Worm (Caenorhabditis elegans): Measurements from ENCODE around the gene gakh-1.
A peak's percentile ranks its signal among the peaks of the same experiment; 100 is the strongest.

gakh-1 gene

ce11 chrX:5819702-5820470 lies 37.6 kb downstream of the gakh-1 start (continued):
- no peak for TF ChIP-seq fkh-8 (tag; optimal IDR thresholded peaks at IDR 0.05)
- no peak for TF ChIP-seq vab-15 (tag; optimal IDR thresholded peaks at IDR 0.05)
- no peak for TF ChIP-seq fkh-4 (tag; optimal IDR thresholded peaks at IDR 0.05; ENCODE audit: borderline replicate concordance)
- peak; percentile 24 for TF ChIP-seq nhr-47 (tag; optimal IDR thresholded peaks at IDR 0.05)
- no peak for TF ChIP-seq unc-86 (tag; optimal IDR thresholded peaks at IDR 0.05)
- TF ChIP-seq unc-62 (GFP tag; optimal IDR thresholded peaks at IDR 0.05), result no peak

- no peak for TF ChIP-seq mef-2 (tag; optimal IDR thresholded peaks at IDR 0.05)
- no peak for TF ChIP-seq jun-1 (tag; optimal IDR thresholded peaks at IDR 0.05)
- TF ChIP-seq lin-39 (tag; optimal IDR thresholded peaks at IDR 0.05), result no peak
- TF ChIP-seq tbx-2 (tag; optimal IDR thresholded peaks at IDR 0.05), result no peak
- no peak for TF ChIP-seq rnt-1 (tag; optimal IDR thresholded peaks at IDR 0.05)
- no peak for TF ChIP-seq unc-30 (tag; optimal IDR thresholded peaks at IDR 0.05)
- TF ChIP-seq sup-37 (GFP tag; optimal IDR thresholded peaks at IDR 0.05), result no peak
- no peak for TF ChIP-seq nhr-237 (tag; optimal IDR thresholded peaks at IDR 0.05)
- no peak for TF ChIP-seq pqm-1 (tag; optimal IDR thresholded peaks at IDR 0.05)
- peak; percentile 8 for TF ChIP-seq nhr-47 (tag; optimal IDR thresholded peaks at IDR 0.05)
- no peak for TF ChIP-seq pax-3 (tag; optimal IDR thresholded peaks at IDR 0.05)
- TF ChIP-seq nhr-20 (tag; optimal IDR thresholded peaks at IDR 0.05), result peak; percentile 53
- peak in 3 of 6 experiments; percentile 5 to 30 (median 12) for TF ChIP-seq elt-3 (tag; optimal IDR thresholded peaks at IDR 0.05)
- TF ChIP-seq efl-1 (optimal IDR thresholded peaks at IDR 0.05), result no peak
- TF ChIP-seq efl-1 (GFP tag; optimal IDR thresholded peaks at IDR 0.05 in 1 of 2), result no peak
- no peak for TF ChIP-seq mep-1 (tag; optimal IDR thresholded peaks at IDR 0.05)
- TF ChIP-seq pag-3 (tag; optimal IDR thresholded peaks at IDR 0.05; ENCODE audit: borderline replicate concordance, insufficient read depth), result no peak
- peak; percentile 26 for TF ChIP-seq unc-130 (tag; optimal IDR thresholded peaks at IDR 0.05)
- TF ChIP-seq vab-15 (tag; optimal IDR thresholded peaks at IDR 0.05), result no peak
- TF ChIP-seq snu-23 (GFP tag; optimal IDR thresholded peaks at IDR 0.05), result peak; percentile 26
- TF ChIP-seq nhr-90 (tag; optimal IDR thresholded peaks at IDR 0.05; ENCODE audit: poor library complexity), result peak; percentile 55
- TF ChIP-seq mdl-1 (tag; optimal IDR thresholded peaks at IDR 0.05), result no peak
- TF ChIP-seq ceh-88 (GFP tag; IDR thresholded peaks at IDR 0.05), result no peak
- TF ChIP-seq mab-9 (GFP tag; IDR thresholded peaks at IDR 0.05), result no peak
- no peak for TF ChIP-seq ztf-11 (tag; optimal IDR thresholded peaks at IDR 0.05)
- no peak for TF ChIP-seq nhr-12 (tag; optimal IDR thresholded peaks at IDR 0.05)
- no peak for TF ChIP-seq egl-27 (tag; optimal IDR thresholded peaks at IDR 0.05)
- no peak for TF ChIP-seq swsn-7 (tag; optimal IDR thresholded peaks at IDR 0.05)
- TF ChIP-seq unc-86 (tag; optimal IDR thresholded peaks at IDR 0.05), result no peak
- no peak for TF ChIP-seq sox-4 (tag; optimal IDR thresholded peaks at IDR 0.05)
- no peak for TF ChIP-seq fos-1 (tag; optimal IDR thresholded peaks at IDR 0.05)
- TF ChIP-seq hlh-4 (tag; optimal IDR thresholded peaks at IDR 0.05), result no peak
- TF ChIP-seq elt-2 (tag; optimal IDR thresholded peaks at IDR 0.05), result no peak
- TF ChIP-seq lin-15B (tag; optimal IDR thresholded peaks at IDR 0.05), result no peak
- TF ChIP-seq xbp-1 (tag; optimal IDR thresholded peaks at IDR 0.05), result peak; percentile 9
- TF ChIP-seq lin-35 (GFP tag; optimal IDR thresholded peaks at IDR 0.05), result peak in 1 of 2 experiments; percentile 20
- no peak for TF ChIP-seq alr-1 (tag; optimal IDR thresholded peaks at IDR 0.05; ENCODE audit: borderline replicate concordance)
- TF ChIP-seq lin-14 (GFP tag; optimal IDR thresholded peaks at IDR 0.05), result peak; percentile 88
- no peak for TF ChIP-seq C34B4.2 (tag; optimal IDR thresholded peaks at IDR 0.05)
- no peak for TF ChIP-seq fkh-8 (tag; optimal IDR thresholded peaks at IDR 0.05)
- TF ChIP-seq nhr-76 (tag; optimal IDR thresholded peaks at IDR 0.05), result no peak
- TF ChIP-seq nhr-84 (tag; optimal IDR thresholded peaks at IDR 0.05), result no peak
- TF ChIP-seq ceh-63 (GFP tag; optimal IDR thresholded peaks at IDR 0.05), result no peak
- TF ChIP-seq aly-2 (tag; optimal IDR thresholded peaks at IDR 0.05), result no peak
- TF ChIP-seq unc-62 (GFP tag; optimal IDR thresholded peaks at IDR 0.05), result no peak
- peak in 1 of 3 experiments; percentile 19 for TF ChIP-seq ceh-82 (tag; optimal IDR thresholded peaks at IDR 0.05)
- TF ChIP-seq sptf-1 (tag; optimal IDR thresholded peaks at IDR 0.05), result no peak
- no peak for TF ChIP-seq ceh-8 (GFP tag; optimal IDR thresholded peaks at IDR 0.05)
These were observed 38.6 kb downstream of the gakh-1 start for ce11 chrX:5820880-5821279.

Data from whole organism, L1 larva.